Worm (Caenorhabditis elegans) whole organism, early embryonic: ENCODE measurements around the gene ZK930.2.

Experiments used
- B0310.2 ChIP-seq: sonication (generic microtip); optimal IDR thresholded peaks from 2 replicates; lab custom pipeline; 2016; ENCODE audit warnings: mild to moderate bottlenecking, missing genetic modification characterization, missing compliant biosample characterization
- F13C5.2 ChIP-seq: sonication (generic microtip); optimal IDR thresholded peaks from 2 replicates; lab custom pipeline; 2017; ENCODE audit warnings: mild to moderate bottlenecking, missing genetic modification characterization, inconsistent platforms, missing compliant biosample characterization
- aly-1 ChIP-seq: sonication (generic microtip); optimal IDR thresholded peaks from 2 replicates; lab custom pipeline; 2016; ENCODE audit warnings: missing genetic modification characterization, missing compliant biosample characterization
- ama-1 ChIP-seq: fragments of 150-350 bp; optimal IDR thresholded peaks from 2 replicates; lab custom pipeline; 2014
- ceh-13 ChIP-seq: fragments of 200-800 bp; sonication (Bioruptor generic); optimal IDR thresholded peaks from 2 replicates; lab custom pipeline; 2018; ENCODE audit warnings: mild to moderate bottlenecking, missing genetic modification characterization, missing compliant biosample characterization
- ceh-36 ChIP-seq: sonication (generic microtip); optimal IDR thresholded peaks from 2 replicates; lab custom pipeline; 2016; ENCODE audit warnings: missing genetic modification characterization, inconsistent platforms, missing compliant biosample characterization
- ets-7 ChIP-seq: sonication (generic microtip); optimal IDR thresholded peaks from 2 replicates; lab custom pipeline; 2016; ENCODE audit warnings: missing genotype, missing genetic modification characterization, missing compliant biosample characterization
- flt-1 ChIP-seq: fragments of 200-800 bp; sonication (Bioruptor generic); IDR thresholded peaks from 2 replicates; pipeline ENCODE4 v1.3.6; 2022; ENCODE audit warnings: missing genetic modification characterization, missing compliant biosample characterization
- hmbx-1 ChIP-seq: sonication (generic microtip); optimal IDR thresholded peaks from 2 replicates; lab custom pipeline; 2016; ENCODE audit warnings: mild to moderate bottlenecking, missing genetic modification characterization, missing compliant biosample characterization
- hmg-4 ChIP-seq: fragments of 200-800 bp; sonication (Bioruptor generic); optimal IDR thresholded peaks from 2 replicates; lab custom pipeline; 2018; ENCODE audit warnings: mild to moderate bottlenecking, missing genetic modification characterization, missing compliant biosample characterization
- hnd-1 ChIP-seq: sonication (generic microtip); optimal IDR thresholded peaks from 2 replicates; lab custom pipeline; 2016; ENCODE audit warnings: missing genetic modification characterization, missing compliant biosample characterization
- pes-1 ChIP-seq: fragments of 200-800 bp; sonication (Bioruptor generic); IDR thresholded peaks from 2 replicates; pipeline ENCODE4 v1.3.6; 2022; ENCODE audit warnings: missing genetic modification reagents, missing genetic modification characterization, missing compliant biosample characterization
- scrt-1 ChIP-seq: fragments of 200-800 bp; sonication (Bioruptor generic); IDR thresholded peaks from 2 replicates; pipeline ENCODE4 v1.3.6; 2022; ENCODE audit warnings: missing genetic modification characterization, missing compliant biosample characterization
- sea-1 ChIP-seq: fragments of 200-800 bp; sonication (Bioruptor generic); conservative IDR thresholded peaks from 2 replicates; pipeline ENCODE4 v1.3.6; 2022; ENCODE audit warnings: missing genetic modification characterization, missing compliant biosample characterization
- tbx-11 ChIP-seq: fragments of 200-800 bp; sonication (Bioruptor generic); IDR thresholded peaks from 2 replicates; pipeline ENCODE4 v1.3.6; 2022; ENCODE audit warnings: missing genetic modification characterization, missing compliant biosample characterization
- tbx-37 ChIP-seq: fragments of 200-800 bp; sonication (Bioruptor generic); conservative IDR thresholded peaks from 2 replicates; pipeline ENCODE4 v1.3.6; 2022; ENCODE audit warnings: missing genetic modification reagents, missing genetic modification characterization, missing compliant biosample characterization
- tra-4 ChIP-seq: sonication (generic microtip); optimal IDR thresholded peaks from 2 replicates; lab custom pipeline; 2017; ENCODE audit warnings: missing genetic modification characterization, missing compliant biosample characterization

ZK930.2 gene

DNA sequence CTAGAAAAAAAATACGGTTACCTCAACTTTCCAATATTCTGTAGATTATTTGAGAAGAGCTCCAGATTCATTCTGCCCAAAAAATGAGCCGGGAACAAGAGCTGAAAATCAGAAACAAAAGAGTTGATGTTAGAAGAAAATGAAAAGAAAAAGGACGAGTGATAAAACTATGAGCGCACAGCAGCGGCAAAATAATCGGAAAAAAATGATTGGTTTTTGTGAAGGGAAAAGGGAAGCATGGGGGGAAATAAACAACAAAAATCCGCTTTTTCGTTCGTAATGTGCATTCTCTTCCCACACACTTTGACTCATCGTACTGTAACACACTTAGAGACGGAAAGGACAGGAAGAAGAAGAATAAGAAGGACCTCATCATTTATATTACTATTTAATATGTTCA lies at the start of gene ZK930.2:
ZK930.2 (minus strand) TSS at position 101 of the 400 bp plus-strand sequence.
- TF ChIP-seq aly-1 (tag; lab: Kevin White, UChicago) (no peak), ceh-36 (tag; lab: Kevin White, UChicago) (no peak), tra-4 (tag; lab: Kevin White, UChicago) (no peak), ama-1 (lab: Kevin White, UChicago) (no peak), hnd-1 (no peak), B0310.2 (tag; lab: Kevin White, UChicago) (no peak), hmbx-1 (tag; lab: Kevin White, UChicago) (no peak), F13C5.2 (tag; lab: Kevin White, UChicago) (no peak), hmg-4 (no peak)

DNA sequence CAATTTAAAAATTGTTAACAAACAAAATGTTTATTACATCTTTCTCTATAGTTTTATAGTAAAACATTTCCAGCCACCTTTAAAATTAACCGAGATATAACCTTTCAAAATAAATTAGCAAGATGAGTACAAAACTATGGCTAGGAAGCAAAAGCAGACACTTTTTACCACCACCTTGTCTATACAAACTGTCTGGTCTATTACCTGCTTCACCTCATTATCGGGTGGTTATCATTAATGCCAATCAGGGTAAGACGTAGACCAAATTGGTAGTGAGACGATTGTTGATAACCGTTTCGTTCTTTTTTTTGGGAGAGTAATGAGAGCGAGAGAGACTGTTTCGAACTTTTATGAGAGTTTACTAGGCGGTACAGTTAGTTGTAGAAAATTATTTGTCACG lies 43.2 kb upstream of the ZK930.2 start:
- TF ChIP-seq sea-1 (GFP tag; lab: Robert Waterston, UW) = no peak
- no peak for TF ChIP-seq B0310.2 (tag; lab: Kevin White, UChicago)
- no peak for TF ChIP-seq ets-7 (tag; lab: Kevin White, UChicago)
- TF ChIP-seq pes-1 (GFP tag; lab: Robert Waterston, UW) = no peak
- no peak for TF ChIP-seq scrt-1 (GFP tag; lab: Robert Waterston, UW)
- TF ChIP-seq F13C5.2 (tag; lab: Kevin White, UChicago) = no peak
- TF ChIP-seq hmbx-1 (tag; lab: Kevin White, UChicago) = no peak
- no peak for TF ChIP-seq ceh-13
- no peak for TF ChIP-seq flt-1 (GFP tag; lab: Robert Waterston, UW)
- TF ChIP-seq tbx-11 = no peak
- no peak for TF ChIP-seq ceh-36 (tag; lab: Kevin White, UChicago)
- no peak for TF ChIP-seq aly-1 (tag; lab: Kevin White, UChicago)
- no peak for TF ChIP-seq hmg-4
- no peak for TF ChIP-seq hnd-1
- TF ChIP-seq ama-1 (lab: Kevin White, UChicago) = no peak
- TF ChIP-seq tra-4 (tag; lab: Kevin White, UChicago) = no peak
- no peak for TF ChIP-seq tbx-37 (GFP tag; lab: Robert Waterston, UW)

- TF ChIP-seq pes-1 (GFP tag; lab: Robert Waterston, UW) = no peak
- TF ChIP-seq tra-4 (tag; lab: Kevin White, UChicago) = no peak
- no peak for TF ChIP-seq sea-1 (GFP tag; lab: Robert Waterston, UW)
- no peak for TF ChIP-seq ceh-13
- no peak for TF ChIP-seq F13C5.2 (tag; lab: Kevin White, UChicago)
- TF ChIP-seq ama-1 (lab: Kevin White, UChicago) = no peak
- no peak for TF ChIP-seq hnd-1
- TF ChIP-seq scrt-1 (GFP tag; lab: Robert Waterston, UW) = no peak
- TF ChIP-seq ets-7 (tag; lab: Kevin White, UChicago) = no peak
- no peak for TF ChIP-seq tbx-11
- TF ChIP-seq hmbx-1 (tag; lab: Kevin White, UChicago) = no peak
- TF ChIP-seq hmg-4 = no peak
Measured at ce11 chrII:11935266-11935665, 42.0 kb upstream of the ZK930.2 start, which contains the start of gene lin-29. TSS of gene lin-29 (minus strand) at chrII:11935343.

- peak; percentile 64 for TF ChIP-seq ceh-36 (tag; lab: Kevin White, UChicago)
- TF ChIP-seq ceh-13 = no peak
Measured at ce11 chrII:11930132-11930531, 36.9 kb upstream of the ZK930.2 start.

DNA sequence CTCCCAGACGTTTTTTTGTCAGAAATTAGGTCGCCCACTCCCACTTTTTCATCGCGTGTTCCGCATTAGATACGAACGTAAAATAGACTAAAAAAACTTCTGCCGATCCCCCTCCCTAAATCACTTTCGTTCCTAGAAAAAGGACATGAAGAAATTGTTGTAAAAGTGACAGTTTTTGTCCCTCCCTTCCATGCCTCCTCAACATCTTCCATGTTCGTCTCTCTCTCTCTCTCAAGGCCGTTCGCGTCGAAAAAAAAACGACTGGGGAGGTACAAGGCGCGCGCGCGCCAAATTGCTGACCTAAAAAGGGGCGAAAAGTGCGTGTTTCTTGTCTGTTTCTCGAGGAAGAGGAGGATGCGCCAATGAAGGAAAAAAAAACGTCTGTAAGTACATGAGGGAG lies 35.5 kb upstream of the ZK930.2 start:
- no peak for TF ChIP-seq tra-4 (tag; lab: Kevin White, UChicago)

DNA sequence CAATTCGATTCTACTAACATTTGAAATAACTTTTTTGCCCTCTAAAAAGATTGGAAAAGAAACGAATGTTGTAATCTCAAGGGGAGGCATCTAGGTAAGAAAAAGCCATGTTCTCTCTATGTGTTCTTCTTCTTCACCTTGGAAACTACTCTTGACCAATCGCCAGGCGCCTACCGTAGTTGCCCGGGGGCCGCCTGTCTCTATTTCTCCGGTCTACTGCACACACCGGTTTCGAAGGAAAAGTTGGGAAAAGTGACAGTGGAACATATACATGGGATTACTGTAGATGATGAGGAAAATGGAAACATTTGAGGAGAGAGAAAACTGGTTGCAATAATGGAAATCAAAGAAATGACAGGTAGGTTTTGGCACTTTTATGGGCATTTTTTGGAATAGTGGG lies 33.3 kb upstream of the ZK930.2 start:
- TF ChIP-seq ama-1 (lab: Kevin White, UChicago) = no peak
- TF ChIP-seq F13C5.2 (tag; lab: Kevin White, UChicago) = no peak
- TF ChIP-seq ets-7 (tag; lab: Kevin White, UChicago) = no peak
- TF ChIP-seq aly-1 (tag; lab: Kevin White, UChicago) = no peak
- no peak for TF ChIP-seq tbx-37 (GFP tag; lab: Robert Waterston, UW)
- no peak for TF ChIP-seq hmg-4
- no peak for TF ChIP-seq hmbx-1 (tag; lab: Kevin White, UChicago)
- no peak for TF ChIP-seq ceh-36 (tag; lab: Kevin White, UChicago)
- no peak for TF ChIP-seq flt-1 (GFP tag; lab: Robert Waterston, UW)

DNA sequence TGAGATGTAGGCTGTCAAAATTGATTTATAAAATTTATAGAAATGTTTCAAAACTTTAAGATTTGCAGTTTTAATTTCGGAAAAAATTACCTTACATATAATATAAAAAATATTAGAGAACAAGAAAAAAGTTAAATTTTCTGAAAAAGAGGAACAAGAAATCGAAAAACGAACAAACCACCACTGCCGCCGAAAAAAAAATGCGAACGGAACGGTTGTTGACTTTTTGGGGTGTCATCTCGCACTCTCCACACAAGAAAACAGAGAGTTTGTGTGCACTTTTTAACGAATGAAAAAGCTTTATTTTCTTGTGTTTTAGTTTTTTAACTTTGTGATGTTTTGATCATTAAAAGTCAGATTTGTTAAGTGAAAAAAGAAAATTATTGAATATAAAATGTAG lies 32.0 kb upstream of the ZK930.2 start:
- no peak for TF ChIP-seq ama-1 (lab: Kevin White, UChicago)
- no peak for TF ChIP-seq sea-1 (GFP tag; lab: Robert Waterston, UW)
- TF ChIP-seq ceh-13 = no peak
- TF ChIP-seq F13C5.2 (tag; lab: Kevin White, UChicago) = no peak
- TF ChIP-seq tbx-11 = no peak
- TF ChIP-seq ets-7 (tag; lab: Kevin White, UChicago) = no peak
- no peak for TF ChIP-seq hmg-4
- no peak for TF ChIP-seq B0310.2 (tag; lab: Kevin White, UChicago)
- TF ChIP-seq hmbx-1 (tag; lab: Kevin White, UChicago) = no peak
- TF ChIP-seq scrt-1 (GFP tag; lab: Robert Waterston, UW) = no peak
- TF ChIP-seq hnd-1 = no peak
- no peak for TF ChIP-seq pes-1 (GFP tag; lab: Robert Waterston, UW)
- TF ChIP-seq flt-1 (GFP tag; lab: Robert Waterston, UW) = no peak
- TF ChIP-seq tbx-37 (GFP tag; lab: Robert Waterston, UW) = no peak
- no peak for TF ChIP-seq aly-1 (tag; lab: Kevin White, UChicago)
- no peak for TF ChIP-seq tra-4 (tag; lab: Kevin White, UChicago)
- TF ChIP-seq ceh-36 (tag; lab: Kevin White, UChicago) = no peak

DNA sequence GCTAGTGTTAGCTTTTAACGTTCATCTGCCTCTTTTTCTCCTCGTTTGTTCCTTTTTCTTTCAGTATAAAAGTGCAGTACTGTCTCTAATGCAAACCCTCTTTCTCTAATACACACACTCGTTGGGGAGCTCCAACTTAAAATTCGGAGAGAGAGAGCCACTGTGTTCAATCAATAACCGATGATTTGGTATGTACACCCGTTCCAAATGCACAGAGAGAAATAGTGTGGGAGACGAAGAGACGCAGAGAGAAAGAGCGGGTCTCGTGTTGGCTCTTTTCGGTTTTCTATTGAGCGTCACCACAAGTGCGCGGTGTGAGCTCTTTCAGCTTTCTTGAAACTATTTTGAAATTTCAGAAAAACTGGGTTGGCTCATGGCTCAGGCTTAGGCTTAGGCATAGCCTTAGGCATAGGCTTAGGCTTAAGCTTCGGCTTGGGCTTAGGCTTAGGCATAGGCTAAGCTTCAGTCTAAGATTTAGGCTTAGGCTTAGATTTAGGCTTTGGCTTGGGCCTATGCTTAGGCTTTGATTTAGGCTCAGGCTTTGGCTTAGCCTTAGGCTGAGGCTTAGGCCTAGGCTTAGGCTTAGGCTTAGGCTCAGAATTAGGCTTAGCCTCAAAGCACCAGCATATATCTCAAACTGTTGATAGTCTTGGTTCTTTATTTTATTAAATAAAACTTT lies 30.5 kb upstream of the ZK930.2 start:
- peak; percentile 61 for TF ChIP-seq ceh-36 (tag; lab: Kevin White, UChicago)
- no peak for TF ChIP-seq hnd-1
